Worm (Caenorhabditis elegans) whole organism, L3 larva: ENCODE results near the gene ctf-4.
A peak's percentile ranks its signal among the peaks of the same experiment; 100 is the strongest.

Experiments used
- R02D3.7 ChIP-seq: fragments of 150-350 bp; optimal IDR thresholded peaks from 2 replicates; lab custom pipeline; 2014; ENCODE audit warnings: missing biosample characterization, missing genetic modification characterization
- ZK546.5 ChIP-seq: sonication (generic microtip); optimal IDR thresholded peaks from 2 replicates; lab custom pipeline; 2017; ENCODE audit warnings: missing biosample characterization, missing genetic modification characterization
- aly-2 ChIP-seq: fragments of 150-350 bp; optimal IDR thresholded peaks from 2 replicates; lab custom pipeline; 2014; ENCODE audit warnings: missing biosample characterization, missing genetic modification characterization
- ama-1 ChIP-seq: fragments of 150-350 bp; optimal IDR thresholded peaks from 2 replicates; lab custom pipeline; 2018
- ceh-16 ChIP-seq: sonication (generic microtip); optimal IDR thresholded peaks from 2 replicates; lab custom pipeline; 2017; ENCODE audit warnings: missing biosample characterization, missing genetic modification characterization
- ceh-28 ChIP-seq: fragments of 150-350 bp; optimal IDR thresholded peaks from 2 replicates; lab custom pipeline; 2014; ENCODE audit warnings: missing biosample characterization, missing genetic modification reagents, missing genetic modification characterization
- ceh-82 ChIP-seq: fragments of 150-350 bp; optimal IDR thresholded peaks from 2 replicates; lab custom pipeline; 2014; ENCODE audit warnings: missing biosample characterization, missing genetic modification characterization
- ceh-9 ChIP-seq: sonication (generic microtip); optimal IDR thresholded peaks from 2 replicates; lab custom pipeline; 2018; ENCODE audit warnings: missing biosample characterization, missing genetic modification characterization
- daf-12 ChIP-seq: fragments of 150-350 bp; optimal IDR thresholded peaks from 2 replicates; lab custom pipeline; 2014; ENCODE audit warnings: missing biosample characterization, missing genetic modification reagents, missing genetic modification characterization
- egl-27 ChIP-seq: sonication (generic microtip); optimal IDR thresholded peaks from 4 replicates; lab custom pipeline; 2017; ENCODE audit warnings: missing biosample characterization, missing genetic modification reagents, missing genetic modification characterization
- egl-5 ChIP-seq: fragments of 150-350 bp; optimal IDR thresholded peaks from 2 replicates; lab custom pipeline; 2017; ENCODE audit warnings: missing biosample characterization, missing genetic modification reagents, missing genetic modification characterization, inconsistent platforms
- elt-1 ChIP-seq: fragments of 150-350 bp; optimal IDR thresholded peaks from 2 replicates; lab custom pipeline; 2014; ENCODE audit warnings: missing biosample characterization, missing genetic modification characterization
- elt-2 ChIP-seq: sonication (generic microtip); optimal IDR thresholded peaks from 2 replicates; lab custom pipeline; 2016; ENCODE audit warnings: missing genetic modification reagents, mild to moderate bottlenecking, missing genetic modification characterization, missing compliant biosample characterization
- elt-3 ChIP-seq, 3 experiments: fragments of 150-350 bp in 1 of 3; sonication (generic microtip) in 2 of 3; optimal IDR thresholded peaks; 2 replicates in 2 of 3; 4 replicates in 1 of 3; lab custom pipeline; 2014 to 2017; ENCODE audit warnings: missing biosample characterization in 3 of 3, missing genetic modification characterization in 3 of 3
- fkh-2 ChIP-seq: fragments of 150-350 bp; optimal IDR thresholded peaks from 2 replicates; lab custom pipeline; 2014; ENCODE audit warnings: missing biosample characterization, missing genetic modification reagents, missing genetic modification characterization
- fos-1 ChIP-seq: fragments of 150-350 bp; optimal IDR thresholded peaks from 2 replicates; lab custom pipeline; 2014; ENCODE audit warnings: missing biosample characterization, missing genetic modification characterization
- hmg-11 ChIP-seq: sonication (generic microtip); optimal IDR thresholded peaks from 2 replicates; lab custom pipeline; 2016; ENCODE audit warnings: missing genetic modification characterization, missing compliant biosample characterization
- jun-1 ChIP-seq: fragments of 150-350 bp; optimal IDR thresholded peaks from 2 replicates; lab custom pipeline; 2014; ENCODE audit warnings: missing biosample characterization, missing genetic modification reagents, missing genetic modification characterization
- lin-15B ChIP-seq: fragments of 150-350 bp; optimal IDR thresholded peaks from 2 replicates; lab custom pipeline; 2014; ENCODE audit warnings: missing biosample characterization, missing genetic modification characterization
- lin-39 ChIP-seq: fragments of 150-350 bp; optimal IDR thresholded peaks from 2 replicates; lab custom pipeline; 2018; ENCODE audit warnings: missing biosample characterization, missing genetic modification reagents, missing genetic modification characterization
- mdl-1 ChIP-seq: fragments of 150-350 bp; optimal IDR thresholded peaks from 2 replicates; lab custom pipeline; 2014; ENCODE audit warnings: missing biosample characterization, missing genetic modification characterization
- mml-1 ChIP-seq: fragments of 150-350 bp; sonication (generic microtip); optimal IDR thresholded peaks from 3 replicates; lab custom pipeline; 2014; ENCODE audit warnings: missing biosample characterization, missing genetic modification characterization
- nhr-11 ChIP-seq: fragments of 150-350 bp; optimal IDR thresholded peaks from 2 replicates; lab custom pipeline; 2014; ENCODE audit warnings: missing biosample characterization, missing genetic modification characterization
- nhr-12 ChIP-seq: fragments of 150-350 bp; optimal IDR thresholded peaks from 2 replicates; lab custom pipeline; 2014; ENCODE audit warnings: missing biosample characterization, missing genetic modification characterization
- nhr-237 ChIP-seq: fragments of 150-350 bp; optimal IDR thresholded peaks from 2 replicates; lab custom pipeline; 2014; ENCODE audit warnings: missing biosample characterization, missing genetic modification characterization
- nhr-28 ChIP-seq: fragments of 150-350 bp; optimal IDR thresholded peaks from 2 replicates; lab custom pipeline; 2014; ENCODE audit warnings: missing biosample characterization, missing genetic modification characterization
- nhr-43 ChIP-seq: sonication (generic microtip); optimal IDR thresholded peaks from 2 replicates; lab custom pipeline; 2016; ENCODE audit warnings: mild to moderate bottlenecking, missing genetic modification characterization, missing compliant biosample characterization; ENCODE audit not compliant: poor library complexity, severe bottlenecking
- nhr-67 ChIP-seq: fragments of 150-350 bp; optimal IDR thresholded peaks from 2 replicates; lab custom pipeline; 2014; ENCODE audit warnings: missing biosample characterization, missing genetic modification characterization
- nhr-76 ChIP-seq: fragments of 150-350 bp; sonication (generic microtip); optimal IDR thresholded peaks from 5 replicates; lab custom pipeline; 2014; ENCODE audit warnings: missing biosample characterization, missing genetic modification characterization
- nhr-77 ChIP-seq: fragments of 150-350 bp; optimal IDR thresholded peaks from 2 replicates; lab custom pipeline; 2014; ENCODE audit warnings: missing biosample characterization, missing genetic modification characterization
- pha-4 ChIP-seq: fragments of 150-350 bp; optimal IDR thresholded peaks from 2 replicates; lab custom pipeline; 2014; ENCODE audit warnings: missing biosample characterization, missing genetic modification reagents, missing genetic modification characterization
- pqm-1 ChIP-seq: fragments of 150-350 bp; optimal IDR thresholded peaks from 2 replicates; lab custom pipeline; 2017; ENCODE audit warnings: missing biosample characterization, missing genetic modification characterization, inconsistent platforms
- sea-2 ChIP-seq: fragments of 150-350 bp; sonication (generic microtip); optimal IDR thresholded peaks from 4 replicates; lab custom pipeline; 2014; ENCODE audit warnings: missing biosample characterization, missing genetic modification reagents, missing genetic modification characterization
- skn-1 ChIP-seq: fragments of 150-350 bp; optimal IDR thresholded peaks from 2 replicates; lab custom pipeline; 2014; ENCODE audit warnings: missing biosample characterization, missing genetic modification characterization
- snpc-4 ChIP-seq: fragments of 150-350 bp; optimal IDR thresholded peaks from 2 replicates; lab custom pipeline; 2014; ENCODE audit warnings: missing biosample characterization, missing genetic modification characterization
- tbx-2 ChIP-seq: sonication (generic microtip); optimal IDR thresholded peaks from 2 replicates; lab custom pipeline; 2016; ENCODE audit warnings: mild to moderate bottlenecking, missing genetic modification characterization, missing compliant biosample characterization
- unc-39 ChIP-seq: sonication (generic microtip); optimal IDR thresholded peaks from 4 replicates; lab custom pipeline; 2017; ENCODE audit warnings: missing biosample characterization, missing genetic modification characterization
- unc-62 ChIP-seq: fragments of 150-350 bp; sonication (generic microtip); optimal IDR thresholded peaks from 4 replicates; lab custom pipeline; 2014; ENCODE audit warnings: missing biosample characterization, missing genetic modification reagents, missing genetic modification characterization
- zag-1 ChIP-seq: fragments of 150-350 bp; optimal IDR thresholded peaks from 2 replicates; lab custom pipeline; 2014; ENCODE audit warnings: missing biosample characterization, missing genetic modification characterization
- ztf-11 ChIP-seq: fragments of 150-350 bp; optimal IDR thresholded peaks from 2 replicates; lab custom pipeline; 2014; ENCODE audit warnings: missing biosample characterization, missing genetic modification characterization
- ztf-4 ChIP-seq: fragments of 150-350 bp; optimal IDR thresholded peaks from 2 replicates; lab custom pipeline; 2014; ENCODE audit warnings: missing biosample characterization, missing genetic modification characterization

Gene ctf-4

ce11 chrV:10936681-10937080, 28.7 kb downstream of the ctf-4 start, which contains the start of gene F17C11.12:
TSS of gene F17C11.12 (minus strand) at chrV:10936920.
- peak; percentile 91 for TF ChIP-seq elt-2 (tag; lab: Kevin White, UChicago)
- TF ChIP-seq nhr-12 (tag; lab: Kevin White, UChicago) = no peak
- no peak for TF ChIP-seq lin-15B (tag; lab: Kevin White, UChicago)
- TF ChIP-seq ceh-9 = no peak
- no peak for TF ChIP-seq jun-1 (tag; lab: Kevin White, UChicago)
- TF ChIP-seq pqm-1 (tag; lab: Kevin White, UChicago) = peak; percentile 86

- TF ChIP-seq jun-1 (tag; lab: Kevin White, UChicago) = no peak
- TF ChIP-seq pqm-1 (tag; lab: Kevin White, UChicago) = peak; percentile 29
- no peak for TF ChIP-seq egl-5 (tag; lab: Kevin White, UChicago)
- TF ChIP-seq ceh-82 (tag; lab: Kevin White, UChicago) = no peak
- no peak for TF ChIP-seq sea-2
- TF ChIP-seq elt-2 (tag; lab: Kevin White, UChicago) = peak; percentile 94
- TF ChIP-seq, all 47 proteins: peak for 2
Observed at ce11 chrV:10932411-10932810, 32.9 kb downstream of the ctf-4 start, which contains the start of gene F58B4.5. TSS of gene F58B4.5 (plus strand) at chrV:10932693.

ce11 chrV:10931189-10931588, 34.1 kb downstream of the ctf-4 start, which contains the start of gene scvp-1:
TSS of gene scvp-1 (minus strand) at chrV:10931289.
- TF ChIP-seq nhr-11 (tag; lab: Kevin White, UChicago) (no peak), daf-12 (tag; lab: Kevin White, UChicago) (no peak), snpc-4 (tag; lab: Kevin White, UChicago) (no peak), nhr-77 (no peak), ceh-16 (tag; lab: Kevin White, UChicago) (no peak), nhr-43 (tag; lab: Kevin White, UChicago) (no peak), tbx-2 (tag; lab: Kevin White, UChicago) (no peak), ceh-9 (no peak), aly-2 (no peak), pqm-1 (tag; lab: Kevin White, UChicago) (no peak), mml-1 (tag; lab: Kevin White, UChicago) (no peak), ztf-4 (tag; lab: Kevin White, UChicago) (no peak), nhr-76 (no peak), elt-3 (tag; optimal IDR thresholded peaks at IDR 0.05; lab: Kevin White, UChicago) (no peak), nhr-67 (tag; lab: Kevin White, UChicago) (no peak), elt-2 (tag; lab: Kevin White, UChicago) (no peak)

DNA sequence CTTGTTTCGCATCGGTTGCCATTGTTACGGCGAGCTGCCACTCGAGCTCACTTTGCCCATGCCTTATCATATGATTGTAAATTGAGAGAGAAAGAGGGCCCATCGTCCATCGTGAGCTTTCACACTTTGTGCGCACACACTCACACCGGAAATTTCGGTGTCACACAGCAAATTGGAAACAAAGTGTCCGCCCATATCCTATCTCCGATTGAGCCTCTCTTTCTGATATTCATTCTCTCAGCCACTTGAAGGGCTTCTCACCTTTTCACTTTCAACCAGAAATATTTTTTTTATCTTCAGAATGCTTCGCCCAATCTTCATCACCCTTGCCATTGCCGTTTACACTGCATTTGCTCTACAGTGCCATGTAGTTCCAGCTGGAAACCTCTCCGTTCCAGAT, 35.8 kb downstream of the ctf-4 start, which contains the start of gene F58B4.3:
Gene F58B4.3, plus strand, starts transcription at position 301 of the 400 bp plus-strand sequence.
- no peak for TF ChIP-seq nhr-77
- no peak for TF ChIP-seq egl-27 (tag; lab: Kevin White, UChicago)
- no peak for TF ChIP-seq elt-1 (tag; lab: Kevin White, UChicago)
- TF ChIP-seq fos-1 = no peak
- TF ChIP-seq pqm-1 (tag; lab: Kevin White, UChicago) = no peak
- no peak for TF ChIP-seq egl-5 (tag; lab: Kevin White, UChicago)
- TF ChIP-seq sea-2 = no peak
- no peak for TF ChIP-seq hmg-11 (tag; lab: Kevin White, UChicago)
- no peak for TF ChIP-seq pha-4 (tag; lab: Kevin White, UChicago)
- TF ChIP-seq lin-15B (tag; lab: Kevin White, UChicago) = no peak
- TF ChIP-seq nhr-76 = no peak
- no peak for TF ChIP-seq unc-39
- TF ChIP-seq ZK546.5 (tag; lab: Kevin White, UChicago) = no peak
- no peak for TF ChIP-seq ceh-28 (tag; lab: Kevin White, UChicago)
- no peak for TF ChIP-seq fkh-2
- no peak for TF ChIP-seq skn-1
- TF ChIP-seq jun-1 (tag; lab: Kevin White, UChicago) = no peak
- TF ChIP-seq mdl-1 (tag; lab: Kevin White, UChicago) = no peak
- no peak for TF ChIP-seq ceh-82 (tag; lab: Kevin White, UChicago)

ce11 chrV:10925658-10926057, 39.7 kb downstream of the ctf-4 start:
- TF ChIP-seq mdl-1 (tag; lab: Kevin White, UChicago) = no peak
- no peak for TF ChIP-seq sea-2
- TF ChIP-seq ztf-11 (tag; lab: Kevin White, UChicago) = no peak
- no peak for TF ChIP-seq skn-1
- no peak for TF ChIP-seq unc-62 (GFP tag; lab: Kevin White, UChicago)
- TF ChIP-seq ama-1 = no peak
- TF ChIP-seq ztf-4 (tag; lab: Kevin White, UChicago) = no peak
- TF ChIP-seq R02D3.7 (tag; lab: Kevin White, UChicago) = no peak
- TF ChIP-seq nhr-11 (tag; lab: Kevin White, UChicago) = no peak
- TF ChIP-seq lin-39 (tag; lab: Kevin White, UChicago) = no peak
- no peak for TF ChIP-seq nhr-237
- no peak for TF ChIP-seq zag-1 (tag; lab: Kevin White, UChicago)
- TF ChIP-seq nhr-67 (tag; lab: Kevin White, UChicago) = no peak
- TF ChIP-seq egl-27 (tag; lab: Kevin White, UChicago) = no peak
- TF ChIP-seq nhr-28 (tag; lab: Kevin White, UChicago) = no peak
- no peak for TF ChIP-seq ceh-82 (tag; lab: Kevin White, UChicago)
- no peak for TF ChIP-seq nhr-77
